Worm (Caenorhabditis elegans): ENCODE measurements around the gene F35D11.4.

- no peak for TF ChIP-seq sox-2 (GFP tag; IDR thresholded peaks at IDR 0.05)
- no peak for TF ChIP-seq hlh-8 (tag; optimal IDR thresholded peaks at IDR 0.05)
- no peak for TF ChIP-seq ceh-9 (tag; optimal IDR thresholded peaks at IDR 0.05)
- no peak for TF ChIP-seq hlh-6 (tag; optimal IDR thresholded peaks at IDR 0.05)
- TF ChIP-seq pha-2 (tag; optimal IDR thresholded peaks at IDR 0.05): no peak
- TF ChIP-seq nhr-11 (tag; optimal IDR thresholded peaks at IDR 0.05): no peak
- no peak for TF ChIP-seq nhr-232 (tag; optimal IDR thresholded peaks at IDR 0.05)
- no peak for TF ChIP-seq pha-4 (tag; optimal IDR thresholded peaks at IDR 0.05)
- no peak for TF ChIP-seq ztf-16 (tag; optimal IDR thresholded peaks at IDR 0.05)
- TF ChIP-seq ama-1 (optimal IDR thresholded peaks at IDR 0.05): peak; percentile 16
- TF ChIP-seq pqm-1 (tag; optimal IDR thresholded peaks at IDR 0.05): no peak
- TF ChIP-seq pag-3 (tag; optimal IDR thresholded peaks at IDR 0.05; ENCODE audit: borderline replicate concordance): no peak
- TF ChIP-seq dve-1 (tag; optimal IDR thresholded peaks at IDR 0.05): no peak
Observed at ce11 chrII:4583203-4583912, 19.9 kb upstream of the F35D11.4 start.
